Worm (Caenorhabditis elegans) whole organism, L3 larva: ENCODE data around the gene eral-1.

ENCODE experiments used
- R02D3.7 ChIP-seq: fragments of 150-350 bp; optimal IDR thresholded peaks from 2 replicates; lab custom pipeline; 2014; ENCODE audit warnings: missing biosample characterization, missing genetic modification characterization
- ZK546.5 ChIP-seq: sonication (generic microtip); optimal IDR thresholded peaks from 2 replicates; lab custom pipeline; 2017; ENCODE audit warnings: missing biosample characterization, missing genetic modification characterization
- aly-2 ChIP-seq: fragments of 150-350 bp; optimal IDR thresholded peaks from 2 replicates; lab custom pipeline; 2014; ENCODE audit warnings: missing biosample characterization, missing genetic modification characterization
- ama-1 ChIP-seq: fragments of 150-350 bp; optimal IDR thresholded peaks from 2 replicates; lab custom pipeline; 2018
- ceh-16 ChIP-seq: sonication (generic microtip); optimal IDR thresholded peaks from 2 replicates; lab custom pipeline; 2017; ENCODE audit warnings: missing biosample characterization, missing genetic modification characterization
- ceh-28 ChIP-seq: fragments of 150-350 bp; optimal IDR thresholded peaks from 2 replicates; lab custom pipeline; 2014; ENCODE audit warnings: missing biosample characterization, missing genetic modification reagents, missing genetic modification characterization
- ceh-9 ChIP-seq: sonication (generic microtip); optimal IDR thresholded peaks from 2 replicates; lab custom pipeline; 2018; ENCODE audit warnings: missing biosample characterization, missing genetic modification characterization
- daf-12 ChIP-seq: fragments of 150-350 bp; optimal IDR thresholded peaks from 2 replicates; lab custom pipeline; 2014; ENCODE audit warnings: missing biosample characterization, missing genetic modification reagents, missing genetic modification characterization
- elt-1 ChIP-seq: fragments of 150-350 bp; optimal IDR thresholded peaks from 2 replicates; lab custom pipeline; 2014; ENCODE audit warnings: missing biosample characterization, missing genetic modification characterization
- elt-2 ChIP-seq: sonication (generic microtip); optimal IDR thresholded peaks from 2 replicates; lab custom pipeline; 2016; ENCODE audit warnings: missing genetic modification reagents, mild to moderate bottlenecking, missing genetic modification characterization, missing compliant biosample characterization
- elt-3 ChIP-seq, 3 experiments: fragments of 150-350 bp in 1 of 3; sonication (generic microtip) in 2 of 3; optimal IDR thresholded peaks; 2 replicates in 2 of 3; 4 replicates in 1 of 3; lab custom pipeline; 2014 to 2017; ENCODE audit warnings: missing biosample characterization in 3 of 3, missing genetic modification characterization in 3 of 3
- eor-1 ChIP-seq, 2 experiments: fragments of 150-350 bp; optimal IDR thresholded peaks; 2 replicates each; lab custom pipeline; 2014 to 2018; ENCODE audit warnings: missing biosample characterization in 2 of 2, missing genetic modification characterization in 2 of 2
- fkh-10 ChIP-seq: sonication (generic microtip); optimal IDR thresholded peaks from 2 replicates; lab custom pipeline; 2017; ENCODE audit warnings: missing biosample characterization, missing genetic modification reagents, missing genetic modification characterization
- hmg-11 ChIP-seq: sonication (generic microtip); optimal IDR thresholded peaks from 2 replicates; lab custom pipeline; 2016; ENCODE audit warnings: missing genetic modification characterization, missing compliant biosample characterization
- jun-1 ChIP-seq: fragments of 150-350 bp; optimal IDR thresholded peaks from 2 replicates; lab custom pipeline; 2014; ENCODE audit warnings: missing biosample characterization, missing genetic modification reagents, missing genetic modification characterization
- lin-39 ChIP-seq: fragments of 150-350 bp; optimal IDR thresholded peaks from 2 replicates; lab custom pipeline; 2018; ENCODE audit warnings: missing biosample characterization, missing genetic modification reagents, missing genetic modification characterization
- lsy-12 ChIP-seq: sonication (generic microtip); optimal IDR thresholded peaks from 2 replicates; lab custom pipeline; 2016; ENCODE audit warnings: mild to moderate bottlenecking, missing genetic modification characterization, missing compliant biosample characterization
- mdl-1 ChIP-seq: fragments of 150-350 bp; optimal IDR thresholded peaks from 2 replicates; lab custom pipeline; 2014; ENCODE audit warnings: missing biosample characterization, missing genetic modification characterization
- mml-1 ChIP-seq: fragments of 150-350 bp; sonication (generic microtip); optimal IDR thresholded peaks from 3 replicates; lab custom pipeline; 2014; ENCODE audit warnings: missing biosample characterization, missing genetic modification characterization
- nfya-1 ChIP-seq: sonication (generic microtip); optimal IDR thresholded peaks from 2 replicates; lab custom pipeline; 2017; ENCODE audit warnings: missing genetic modification characterization, mild to moderate bottlenecking, missing compliant biosample characterization, antibody characterized with exemption, moderate library complexity; ENCODE audit not compliant: insufficient read depth
- nhr-11 ChIP-seq: fragments of 150-350 bp; optimal IDR thresholded peaks from 2 replicates; lab custom pipeline; 2014; ENCODE audit warnings: missing biosample characterization, missing genetic modification characterization
- nhr-12 ChIP-seq: fragments of 150-350 bp; optimal IDR thresholded peaks from 2 replicates; lab custom pipeline; 2014; ENCODE audit warnings: missing biosample characterization, missing genetic modification characterization
- nhr-23 ChIP-seq: fragments of 150-350 bp; optimal IDR thresholded peaks from 2 replicates; lab custom pipeline; 2014; ENCODE audit warnings: missing biosample characterization, missing genetic modification reagents, missing genetic modification characterization
- nhr-25 ChIP-seq: sonication (generic microtip); optimal IDR thresholded peaks from 2 replicates; lab custom pipeline; 2017; ENCODE audit warnings: missing biosample characterization, missing genetic modification characterization
- nhr-43 ChIP-seq: sonication (generic microtip); optimal IDR thresholded peaks from 2 replicates; lab custom pipeline; 2016; ENCODE audit warnings: mild to moderate bottlenecking, missing genetic modification characterization, missing compliant biosample characterization; ENCODE audit not compliant: poor library complexity, severe bottlenecking
- nhr-67 ChIP-seq: fragments of 150-350 bp; optimal IDR thresholded peaks from 2 replicates; lab custom pipeline; 2014; ENCODE audit warnings: missing biosample characterization, missing genetic modification characterization
- nhr-76 ChIP-seq: fragments of 150-350 bp; sonication (generic microtip); optimal IDR thresholded peaks from 5 replicates; lab custom pipeline; 2014; ENCODE audit warnings: missing biosample characterization, missing genetic modification characterization
- nhr-77 ChIP-seq: fragments of 150-350 bp; optimal IDR thresholded peaks from 2 replicates; lab custom pipeline; 2014; ENCODE audit warnings: missing biosample characterization, missing genetic modification characterization
- pha-4 ChIP-seq: fragments of 150-350 bp; optimal IDR thresholded peaks from 2 replicates; lab custom pipeline; 2014; ENCODE audit warnings: missing biosample characterization, missing genetic modification reagents, missing genetic modification characterization
- pqm-1 ChIP-seq: fragments of 150-350 bp; optimal IDR thresholded peaks from 2 replicates; lab custom pipeline; 2017; ENCODE audit warnings: missing biosample characterization, missing genetic modification characterization, inconsistent platforms
- sea-2 ChIP-seq: fragments of 150-350 bp; sonication (generic microtip); optimal IDR thresholded peaks from 4 replicates; lab custom pipeline; 2014; ENCODE audit warnings: missing biosample characterization, missing genetic modification reagents, missing genetic modification characterization
- skn-1 ChIP-seq: fragments of 150-350 bp; optimal IDR thresholded peaks from 2 replicates; lab custom pipeline; 2014; ENCODE audit warnings: missing biosample characterization, missing genetic modification characterization
- snpc-4 ChIP-seq: fragments of 150-350 bp; optimal IDR thresholded peaks from 2 replicates; lab custom pipeline; 2014; ENCODE audit warnings: missing biosample characterization, missing genetic modification characterization
- tbx-2 ChIP-seq: sonication (generic microtip); optimal IDR thresholded peaks from 2 replicates; lab custom pipeline; 2016; ENCODE audit warnings: mild to moderate bottlenecking, missing genetic modification characterization, missing compliant biosample characterization
- unc-62 ChIP-seq: fragments of 150-350 bp; sonication (generic microtip); optimal IDR thresholded peaks from 4 replicates; lab custom pipeline; 2014; ENCODE audit warnings: missing biosample characterization, missing genetic modification reagents, missing genetic modification characterization
- ztf-4 ChIP-seq: fragments of 150-350 bp; optimal IDR thresholded peaks from 2 replicates; lab custom pipeline; 2014; ENCODE audit warnings: missing biosample characterization, missing genetic modification characterization

The eral-1 gene

ce11 chrII:9602566-9602965 is 13.0 kb upstream of the eral-1 start:
- no peak for TF ChIP-seq ztf-4 (tag; lab: Kevin White, UChicago)
- TF ChIP-seq skn-1 (tag; lab: Kevin White, UChicago) = no peak
- no peak for TF ChIP-seq pha-4
- no peak for TF ChIP-seq elt-2 (tag; lab: Kevin White, UChicago)
- no peak for TF ChIP-seq nhr-76 (tag; lab: Kevin White, UChicago)
- peak; percentile 44 for TF ChIP-seq nhr-23 (tag; lab: Kevin White, UChicago)
- TF ChIP-seq ama-1 (lab: Kevin White, UChicago) = peak; percentile 12
- no peak for TF ChIP-seq ceh-9 (tag; lab: Kevin White, UChicago)
- no peak for TF ChIP-seq elt-3 (tag; optimal IDR thresholded peaks at IDR 0.05; lab: Kevin White, UChicago)
- no peak for TF ChIP-seq hmg-11
- TF ChIP-seq daf-12 (tag; lab: Kevin White, UChicago) = no peak
- TF ChIP-seq nhr-11 (tag; lab: Kevin White, UChicago) = peak; percentile 34

DNA sequence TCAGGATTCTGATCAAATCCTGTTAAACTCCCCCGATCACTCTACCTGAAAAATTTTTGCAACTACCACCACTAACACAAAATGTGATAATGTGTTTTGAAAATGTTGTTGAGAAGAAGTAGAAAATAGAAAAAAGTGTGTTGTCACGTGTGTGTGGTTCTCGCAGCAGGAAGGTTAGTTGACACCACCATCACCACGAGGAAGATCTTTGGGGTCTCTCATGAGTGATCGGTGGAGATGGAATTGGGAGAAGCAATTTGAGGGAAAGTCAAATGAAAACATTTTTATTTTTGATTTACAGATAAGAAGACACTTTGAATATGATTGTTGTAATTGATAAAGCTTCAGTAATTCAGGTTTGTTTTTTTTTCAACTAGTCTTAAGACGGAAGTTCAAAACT is 12.1 kb upstream of the eral-1 start:
- TF ChIP-seq nhr-12 (tag; lab: Kevin White, UChicago) (no peak), pha-4 (peak; percentile 16), hmg-11 (no peak), nhr-43 (tag; lab: Kevin White, UChicago) (peak; percentile 68), mdl-1 (tag; lab: Kevin White, UChicago) (peak; percentile 40), elt-1 (peak; percentile 83), nhr-25 (peak; percentile 69), mml-1 (tag; lab: Kevin White, UChicago) (no peak), sea-2 (GFP tag; lab: Kevin White, UChicago) (no peak), nfya-1 (tag; lab: Kevin White, UChicago) (peak; percentile 26), lsy-12 (no peak), pqm-1 (tag; lab: Kevin White, UChicago) (peak; percentile 45), elt-2 (tag; lab: Kevin White, UChicago) (peak; percentile 53), aly-2 (tag; lab: Kevin White, UChicago) (no peak), nhr-11 (tag; lab: Kevin White, UChicago) (peak; percentile 79), jun-1 (tag; lab: Kevin White, UChicago) (peak; percentile 41), ceh-28 (tag; lab: Kevin White, UChicago) (no peak), nhr-23 (tag; lab: Kevin White, UChicago) (peak; percentile 77), daf-12 (tag; lab: Kevin White, UChicago) (no peak), ama-1 (lab: Kevin White, UChicago) (peak; percentile 77)
- TF ChIP-seq, all 47 proteins: peak for 12

DNA sequence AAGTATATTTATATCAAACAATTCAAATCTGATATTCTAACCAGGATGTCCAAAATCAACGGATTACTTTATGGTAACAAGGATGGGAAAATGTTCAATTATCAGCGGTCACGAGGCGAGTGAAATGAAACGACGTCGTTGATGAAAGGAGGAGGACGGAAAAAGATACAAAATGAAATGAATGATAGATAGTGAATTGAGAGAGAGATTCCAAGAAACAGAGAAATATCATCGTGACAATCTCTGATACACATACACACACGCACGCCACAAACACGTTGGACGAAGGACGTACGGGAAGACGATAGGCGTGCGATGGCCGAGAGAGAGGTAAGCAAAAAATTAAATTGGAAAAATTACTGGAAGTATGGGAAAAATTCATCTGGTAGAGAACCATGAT is 11.5 kb upstream of the eral-1 start:
- TF ChIP-seq nhr-43 (tag; lab: Kevin White, UChicago) (peak; percentile 80), tbx-2 (tag; lab: Kevin White, UChicago) (peak; percentile 33), eor-1 (tag; optimal IDR thresholded peaks at IDR 0.05; lab: Kevin White, UChicago) (no peak), R02D3.7 (tag; lab: Kevin White, UChicago) (no peak), jun-1 (tag; lab: Kevin White, UChicago) (peak; percentile 70), pqm-1 (tag; lab: Kevin White, UChicago) (peak; percentile 71), lsy-12 (peak; percentile 39), ceh-16 (tag; lab: Kevin White, UChicago) (no peak), ceh-28 (tag; lab: Kevin White, UChicago) (peak; percentile 24), ZK546.5 (tag; lab: Kevin White, UChicago) (no peak), unc-62 (peak; percentile 30), skn-1 (tag; lab: Kevin White, UChicago) (peak; percentile 2), nfya-1 (tag; lab: Kevin White, UChicago) (peak; percentile 53), lin-39 (tag; lab: Kevin White, UChicago) (no peak), nhr-25 (peak; percentile 91), nhr-67 (no peak), elt-3 (tag; optimal IDR thresholded peaks at IDR 0.05; lab: Kevin White, UChicago) (no peak), elt-2 (tag; lab: Kevin White, UChicago) (peak; percentile 71), ztf-4 (tag; lab: Kevin White, UChicago) (no peak), nhr-77 (no peak), pha-4 (peak; percentile 28), ama-1 (lab: Kevin White, UChicago) (peak; percentile 81), nhr-23 (tag; lab: Kevin White, UChicago) (peak; percentile 91), mdl-1 (tag; lab: Kevin White, UChicago) (peak; percentile 91), fkh-10 (GFP tag; lab: Kevin White, UChicago) (no peak), nhr-11 (tag; lab: Kevin White, UChicago) (peak; percentile 71), snpc-4 (tag; lab: Kevin White, UChicago) (no peak)
